Worm (Caenorhabditis elegans): ENCODE measurements around the gene Y9C2UA.1.

DNA sequence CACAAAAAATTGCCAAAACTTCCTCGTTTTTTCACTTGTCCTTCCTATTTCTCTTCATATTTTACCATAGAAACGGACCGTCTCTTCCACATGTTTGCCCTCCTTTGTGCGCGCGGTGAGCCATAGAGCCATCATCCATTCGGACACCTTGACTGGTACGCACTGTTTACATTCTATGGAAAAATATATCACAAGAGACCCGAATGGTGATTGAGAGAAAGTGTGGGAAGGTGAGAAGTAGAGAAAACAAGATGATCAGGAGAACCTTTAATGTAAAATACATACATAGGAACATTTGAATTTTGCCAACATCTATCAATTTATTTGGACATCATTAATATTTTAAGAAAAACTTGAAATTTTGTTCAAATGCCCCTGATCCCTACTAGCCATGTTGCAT, 46.5 kb downstream of the Y9C2UA.1 start:
- TF ChIP-seq nhr-12 (tag; optimal IDR thresholded peaks at IDR 0.05) (no peak), nhr-2 (tag; optimal IDR thresholded peaks at IDR 0.05) (no peak), unc-39 (tag; optimal IDR thresholded peaks at IDR 0.05) (no peak), zip-8 (tag; optimal IDR thresholded peaks at IDR 0.05) (no peak), bed-3 (GFP tag; optimal IDR thresholded peaks at IDR 0.05) (no peak), mep-1 (tag; optimal IDR thresholded peaks at IDR 0.05) (no peak), nhr-76 (tag; optimal IDR thresholded peaks at IDR 0.05) (no peak), snpc-4 (tag; optimal IDR thresholded peaks at IDR 0.05) (no peak), lin-32 (GFP tag; optimal IDR thresholded peaks at IDR 0.05) (no peak), mab-5 (tag; optimal IDR thresholded peaks at IDR 0.05) (no peak), elt-3 (tag; optimal IDR thresholded peaks at IDR 0.05) (no peak), blmp-1 (tag; optimal IDR thresholded peaks at IDR 0.05) (no peak)
